Fruit fly (Drosophila melanogaster): ENCODE measurements around the gene Gdi.

DNA sequence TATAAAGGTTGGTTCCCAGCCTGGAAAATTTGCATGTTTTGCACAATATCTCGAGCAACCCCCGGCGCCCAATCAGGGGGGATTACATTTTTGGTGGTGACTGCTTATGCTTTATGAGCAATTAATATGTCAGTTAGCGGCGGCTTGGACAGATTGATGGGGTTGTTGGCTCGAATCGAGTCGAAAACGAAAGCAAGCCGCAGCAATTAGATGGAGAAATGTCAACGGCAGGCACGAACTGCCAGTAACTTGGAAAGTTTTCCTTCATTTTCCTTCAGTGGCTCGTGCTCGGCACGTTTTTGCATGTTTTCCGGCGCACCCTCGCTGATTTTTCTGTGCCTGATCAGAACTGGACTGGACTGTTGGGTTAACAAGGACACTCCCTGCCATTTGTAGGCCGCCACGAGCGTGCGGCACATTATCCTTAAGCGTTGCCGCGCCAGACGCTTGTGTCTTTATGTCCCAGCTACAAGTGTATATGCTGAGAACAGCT lies 51.8 kb downstream of the Gdi start:
- TF ChIP-seq Myc (optimal IDR thresholded peaks at IDR 0.05) (no peak), h (optimal IDR thresholded peaks at IDR 0.05) (no peak)
